Worm (Caenorhabditis elegans): Measurements from ENCODE around the gene ssup-72.

ssup-72 gene

DNA sequence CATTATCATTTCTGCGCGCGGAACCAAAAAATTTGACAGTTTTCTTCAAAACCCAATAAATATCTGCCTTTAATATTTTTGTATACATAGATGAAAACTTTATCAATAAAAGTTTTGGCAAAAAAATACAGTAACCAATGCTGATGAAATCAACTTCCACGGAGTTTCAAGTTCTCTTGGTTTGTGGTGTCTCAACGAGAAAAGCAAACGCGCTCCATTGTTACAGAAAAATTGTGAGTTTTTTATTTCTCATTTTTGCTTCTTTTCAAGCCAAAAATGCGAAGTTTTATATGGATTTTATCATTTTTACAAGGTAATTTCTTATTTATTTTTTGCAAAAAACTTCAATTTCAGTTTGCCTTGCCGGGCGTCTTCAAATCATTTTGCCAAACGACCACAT, 41.7 kb upstream of the ssup-72 start, which contains the start of gene T14B4.3:
Gene T14B4.3 (plus strand): TSS at position 264 of the 400 bp plus-strand sequence.
- TF ChIP-seq mep-1 (tag; optimal IDR thresholded peaks at IDR 0.05) (peak; percentile 57), hlh-4 (tag; optimal IDR thresholded peaks at IDR 0.05) (no peak), ceh-8 (GFP tag; optimal IDR thresholded peaks at IDR 0.05) (no peak), fkh-10 (GFP tag; optimal IDR thresholded peaks at IDR 0.05) (no peak), C16A3.4 (tag; optimal IDR thresholded peaks at IDR 0.05) (peak; percentile 83), ceh-63 (GFP tag; optimal IDR thresholded peaks at IDR 0.05) (no peak), tlp-1 (tag; optimal IDR thresholded peaks at IDR 0.05) (no peak), pag-3 (tag; optimal IDR thresholded peaks at IDR 0.05; ENCODE audit: borderline replicate concordance, insufficient read depth) (no peak), vab-15 (tag; optimal IDR thresholded peaks at IDR 0.05) (peak; percentile 20), jun-1 (tag; optimal IDR thresholded peaks at IDR 0.05) (peak; percentile 26), lin-35 (GFP tag; optimal IDR thresholded peaks at IDR 0.05) (peak; percentile 57 to 85), dpl-1 (GFP tag; optimal IDR thresholded peaks at IDR 0.05) (peak; percentile 53 to 72 (median 71)), sptf-1 (tag; optimal IDR thresholded peaks at IDR 0.05) (no peak), fkh-8 (tag; optimal IDR thresholded peaks at IDR 0.05) (peak; percentile 56), isw-1 (GFP tag; IDR thresholded peaks at IDR 0.05) (peak; percentile 32), Y116A8C.19 (tag; optimal IDR thresholded peaks at IDR 0.05; ENCODE audit: borderline replicate concordance) (no peak), C04F5.9 (tag; optimal IDR thresholded peaks at IDR 0.05) (peak; percentile 4), ceh-82 (tag; optimal IDR thresholded peaks at IDR 0.05) (peak in 2 of 3 experiments; percentile 41 to 64), unc-98 (GFP tag; IDR thresholded peaks at IDR 0.05) (no peak), unc-30 (tag; optimal IDR thresholded peaks at IDR 0.05) (no peak), mef-2 (tag; optimal IDR thresholded peaks at IDR 0.05) (no peak), fkh-4 (tag; optimal IDR thresholded peaks at IDR 0.05; ENCODE audit: borderline replicate concordance) (no peak), hpl-2 (GFP tag; optimal IDR thresholded peaks at IDR 0.05) (no peak), nhr-19 (GFP tag; conservative IDR thresholded peaks at IDR 0.05) (peak; percentile 31; the same call in 1 of the 2 replicates), nhr-12 (tag; optimal IDR thresholded peaks at IDR 0.05) (no peak), lin-13 (GFP tag; optimal IDR thresholded peaks at IDR 0.05) (peak; percentile 59), xbp-1 (tag; optimal IDR thresholded peaks at IDR 0.05) (peak; percentile 50), rnt-1 (tag; optimal IDR thresholded peaks at IDR 0.05) (peak; percentile 88), efl-1 (optimal IDR thresholded peaks at IDR 0.05) (peak; percentile 75 to 82), efl-1 (GFP tag; optimal IDR thresholded peaks at IDR 0.05 in 1 of 2) (peak; percentile 57 to 96), unc-130 (tag; optimal IDR thresholded peaks at IDR 0.05) (no peak), pqm-1 (tag; optimal IDR thresholded peaks at IDR 0.05) (no peak), nhr-47 (tag; optimal IDR thresholded peaks at IDR 0.05) (peak; percentile 61), nhr-84 (tag; optimal IDR thresholded peaks at IDR 0.05) (no peak), nhr-90 (tag; optimal IDR thresholded peaks at IDR 0.05; ENCODE audit: poor library complexity) (peak; percentile 59), aha-1 (tag; optimal IDR thresholded peaks at IDR 0.05) (no peak), nhr-77 (tag; optimal IDR thresholded peaks at IDR 0.05) (peak; percentile 28), lin-15B (tag; optimal IDR thresholded peaks at IDR 0.05) (peak; percentile 78), snu-23 (GFP tag; optimal IDR thresholded peaks at IDR 0.05) (peak; percentile 60), nhr-85 (tag) (peak; percentile 43), blmp-1 (tag; optimal IDR thresholded peaks at IDR 0.05) (peak; percentile 61), nhr-28 (tag; optimal IDR thresholded peaks at IDR 0.05) (no peak), alr-1 (tag; optimal IDR thresholded peaks at IDR 0.05; ENCODE audit: borderline replicate concordance) (no peak), ceh-88 (GFP tag; IDR thresholded peaks at IDR 0.05) (0 out of 2 replicates have a peak, but pooled peaks have one; percentile 45), nhr-20 (tag; optimal IDR thresholded peaks at IDR 0.05) (peak; percentile 57), ceh-90 (tag; optimal IDR thresholded peaks at IDR 0.05) (no peak), fos-1 (tag; optimal IDR thresholded peaks at IDR 0.05) (no peak), F16B12.6 (tag; optimal IDR thresholded peaks at IDR 0.05) (peak; percentile 46), aly-2 (tag; optimal IDR thresholded peaks at IDR 0.05) (no peak), egl-27 (tag; optimal IDR thresholded peaks at IDR 0.05) (no peak), dsc-1 (tag; optimal IDR thresholded peaks at IDR 0.05) (peak; percentile 15), zag-1 (tag; optimal IDR thresholded peaks at IDR 0.05) (no peak), nhr-76 (tag; optimal IDR thresholded peaks at IDR 0.05) (no peak), nhr-71 (tag; optimal IDR thresholded peaks at IDR 0.05) (peak; percentile 73)
